Worm (Caenorhabditis elegans) whole organism, late embryonic: ENCODE data around the gene scl-7.

ENCODE experiments used
- ahr-1 ChIP-seq: sonication (generic microtip); optimal IDR thresholded peaks from 2 replicates; lab custom pipeline; 2016; ENCODE audit warnings: missing genetic modification characterization, missing compliant biosample characterization
- ama-1 ChIP-seq: fragments of 150-350 bp; optimal IDR thresholded peaks from 2 replicates; lab custom pipeline; 2014
- ceh-14 ChIP-seq: sonication (generic microtip); optimal IDR thresholded peaks from 2 replicates; lab custom pipeline; 2016; ENCODE audit warnings: missing genotype, missing genetic modification characterization, missing compliant biosample characterization
- ceh-19 ChIP-seq: fragments of 200-800 bp; sonication (Bioruptor generic); optimal IDR thresholded peaks from 2 replicates; lab custom pipeline; 2018; ENCODE audit warnings: mild to moderate bottlenecking, missing genetic modification characterization, missing compliant biosample characterization
- ceh-45 ChIP-seq: fragments of 200-800 bp; sonication (Bioruptor generic); IDR thresholded peaks from 2 replicates; pipeline ENCODE4 v1.3.6; 2022; ENCODE audit warnings: missing genetic modification reagents, missing genetic modification characterization, missing compliant biosample characterization
- dve-1 ChIP-seq: sonication (generic microtip); optimal IDR thresholded peaks from 2 replicates; lab custom pipeline; 2017; ENCODE audit warnings: antibody characterized with exemption, mild to moderate bottlenecking, missing genetic modification characterization, missing compliant biosample characterization
- elt-2 ChIP-seq: sonication (generic microtip); optimal IDR thresholded peaks from 2 replicates; lab custom pipeline; 2016; ENCODE audit warnings: missing genetic modification reagents, missing genetic modification characterization, missing compliant biosample characterization
- fkh-10 ChIP-seq: fragments of 150-350 bp; optimal IDR thresholded peaks from 2 replicates; lab custom pipeline; 2014; ENCODE audit warnings: missing biosample characterization, missing genetic modification reagents, missing genetic modification characterization
- hlh-30 ChIP-seq: sonication (generic microtip); optimal IDR thresholded peaks from 2 replicates; lab custom pipeline; 2017; ENCODE audit warnings: antibody characterized with exemption, missing genetic modification characterization, missing compliant biosample characterization; ENCODE audit not compliant: insufficient read depth
- mec-3 ChIP-seq: sonication (generic microtip); optimal IDR thresholded peaks from 2 replicates; lab custom pipeline; 2016; ENCODE audit warnings: borderline replicate concordance, missing genetic modification characterization, missing compliant biosample characterization
- nfya-1 ChIP-seq: sonication (generic microtip); optimal IDR thresholded peaks from 2 replicates; lab custom pipeline; 2017; ENCODE audit warnings: missing genetic modification characterization, mild to moderate bottlenecking, missing compliant biosample characterization, antibody characterized with exemption, moderate library complexity
- nhr-232 ChIP-seq: sonication (generic microtip); optimal IDR thresholded peaks from 2 replicates; lab custom pipeline; 2016; ENCODE audit warnings: missing genetic modification characterization, missing compliant biosample characterization
- pha-2 ChIP-seq: sonication (generic microtip); optimal IDR thresholded peaks from 2 replicates; lab custom pipeline; 2017; ENCODE audit warnings: mild to moderate bottlenecking, missing genetic modification characterization, missing compliant biosample characterization
- unc-86 ChIP-seq: sonication (generic microtip); optimal IDR thresholded peaks from 2 replicates; lab custom pipeline; 2016; ENCODE audit warnings: missing genetic modification characterization, missing compliant biosample characterization

ce11 chrIV:13033516-13033915, 36.7 kb upstream of the scl-7 start:
- TF ChIP-seq fkh-10 (no peak), pha-2 (no peak), dve-1 (tag; lab: Kevin White, UChicago) (no peak), hlh-30 (no peak), ceh-14 (tag; lab: Kevin White, UChicago) (no peak), unc-86 (tag; lab: Kevin White, UChicago) (no peak), mec-3 (no peak), ama-1 (lab: Kevin White, UChicago) (no peak), ahr-1 (tag; lab: Kevin White, UChicago) (no peak), nfya-1 (tag; lab: Kevin White, UChicago) (no peak), elt-2 (no peak), ceh-45 (GFP tag; lab: Robert Waterston, UW) (no peak), nhr-232 (no peak), ceh-19 (GFP tag; lab: Kevin White, UChicago) (no peak)
